Worm (Caenorhabditis elegans): ENCODE measurements around the gene chil-8.

ce11 chrII:9895173-9895572, 22.3 kb upstream of the chil-8 start:
- TF ChIP-seq zag-1 (tag; optimal IDR thresholded peaks at IDR 0.05) (no peak), blmp-1 (tag; optimal IDR thresholded peaks at IDR 0.05) (no peak), elt-2 (tag; optimal IDR thresholded peaks at IDR 0.05) (no peak), pqm-1 (tag; optimal IDR thresholded peaks at IDR 0.05) (no peak), hpl-2 (GFP tag; optimal IDR thresholded peaks at IDR 0.05) (no peak), ceh-8 (GFP tag; optimal IDR thresholded peaks at IDR 0.05) (no peak), hlh-17 (GFP tag; optimal IDR thresholded peaks at IDR 0.05; ENCODE audit: borderline replicate concordance) (no peak), nhr-71 (tag; optimal IDR thresholded peaks at IDR 0.05) (no peak), unc-62 (GFP tag; optimal IDR thresholded peaks at IDR 0.05) (no peak), nhr-47 (tag; optimal IDR thresholded peaks at IDR 0.05) (no peak), ceh-82 (tag; optimal IDR thresholded peaks at IDR 0.05) (no peak)

Measured in whole organism, L1 larva.